Fruit fly (Drosophila melanogaster): ENCODE results near the gene Ir100a.

Gene Ir100a

dm6 chr3R:31800663-31801062 lies at the start of gene Ir100a:
Gene Ir100a, plus strand, starts transcription at chr3R:31800963.
- TF ChIP-seq tai (GFP tag; optimal IDR thresholded peaks at IDR 0.05), result no peak
- TF ChIP-seq CG32264 (GFP tag; optimal IDR thresholded peaks at IDR 0.05), result no peak
- TF ChIP-seq HLH106 (tag; optimal IDR thresholded peaks at IDR 0.05), result no peak
- no peak for TF ChIP-seq usp (GFP tag; optimal IDR thresholded peaks at IDR 0.05)
- TF ChIP-seq sage (GFP tag; optimal IDR thresholded peaks at IDR 0.05), result no peak
- TF ChIP-seq CrebA (GFP tag; optimal IDR thresholded peaks at IDR 0.05; ENCODE audit: borderline replicate concordance), result no peak
- no peak for TF ChIP-seq woc (GFP tag; optimal IDR thresholded peaks at IDR 0.05)
- no peak for TF ChIP-seq Jra (GFP tag; optimal IDR thresholded peaks at IDR 0.05)

- no peak for TF ChIP-seq GATAd (GFP tag; optimal IDR thresholded peaks at IDR 0.05)
- no peak for TF ChIP-seq N (GFP tag; optimal IDR thresholded peaks at IDR 0.05)
- no peak for TF ChIP-seq CG9705 (GFP tag; optimal IDR thresholded peaks at IDR 0.05)
- no peak for TF ChIP-seq Dfd (GFP tag; optimal IDR thresholded peaks at IDR 0.05)
- no peak for TF ChIP-seq OdsH (GFP tag; optimal IDR thresholded peaks at IDR 0.05)
- no peak for TF ChIP-seq dsf (GFP tag; optimal IDR thresholded peaks at IDR 0.05; ENCODE audit: borderline replicate concordance)
- TF ChIP-seq jim (GFP tag; optimal IDR thresholded peaks at IDR 0.05), result no peak
- TF ChIP-seq Abd-B (GFP tag; optimal IDR thresholded peaks at IDR 0.05), result no peak
- no peak for TF ChIP-seq h (GFP tag; optimal IDR thresholded peaks at IDR 0.05)
- TF ChIP-seq dmrt93B (GFP tag; optimal IDR thresholded peaks at IDR 0.05), result no peak
- no peak for TF ChIP-seq CG32264 (GFP tag; optimal IDR thresholded peaks at IDR 0.05)
- no peak for TF ChIP-seq dl (GFP tag; optimal IDR thresholded peaks at IDR 0.05; ENCODE audit: insufficient read depth in 1 of 2, partially characterized antibody in 2 of 2)
- TF ChIP-seq Hr83 (GFP tag; optimal IDR thresholded peaks at IDR 0.05; ENCODE audit: poor library complexity, severe bottlenecking), result no peak
- no peak for TF ChIP-seq Mio (GFP tag; optimal IDR thresholded peaks at IDR 0.05)
- no peak for TF ChIP-seq CrebA (GFP tag; optimal IDR thresholded peaks at IDR 0.05; ENCODE audit: borderline replicate concordance)
These were observed 46.2 kb upstream of the Ir100a start, which contains the start of gene salt for dm6 chr3R:31754605-31755004. Gene salt, minus strand, starts transcription at chr3R:31754705.

dm6 chr3R:31758587-31759167 lies 42.1 kb upstream of the Ir100a start, which contains the start of gene CG2187:
Gene CG2187, minus strand, starts transcription at chr3R:31758637.
- no peak for TF ChIP-seq jim (GFP tag; optimal IDR thresholded peaks at IDR 0.05)
- TF ChIP-seq Hr78 (GFP tag; optimal IDR thresholded peaks at IDR 0.05), result no peak
- TF ChIP-seq dl (GFP tag; optimal IDR thresholded peaks at IDR 0.05; ENCODE audit: insufficient read depth in 1 of 2, partially characterized antibody in 2 of 2), result no peak
- peak; percentile 35 for TF ChIP-seq Hr83 (GFP tag; optimal IDR thresholded peaks at IDR 0.05; ENCODE audit: poor library complexity, severe bottlenecking)
- TF ChIP-seq HLH106 (tag; optimal IDR thresholded peaks at IDR 0.05), result no peak

DNA sequence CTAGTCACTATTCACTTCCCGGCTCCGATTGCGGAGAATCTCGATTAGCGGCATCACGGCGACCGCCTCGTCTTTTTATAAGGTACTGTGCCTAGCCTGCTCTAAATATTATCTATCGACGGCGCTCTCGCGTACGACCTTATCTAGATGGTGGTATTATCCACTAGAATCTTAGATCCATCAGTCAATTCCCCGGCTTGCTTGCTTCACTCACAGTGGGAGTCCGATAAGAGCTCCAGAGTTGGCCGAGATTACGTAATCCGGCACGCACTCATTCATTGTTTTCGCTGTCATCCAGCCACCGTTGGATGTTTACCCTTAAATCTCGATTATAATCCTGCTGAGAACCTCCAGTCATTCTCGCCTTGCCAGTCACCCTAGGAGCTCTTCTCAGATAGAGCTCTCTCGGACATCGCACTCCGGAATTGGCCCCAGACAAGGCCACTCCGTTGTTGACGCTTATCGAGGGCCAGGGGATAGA lies 39.2 kb upstream of the Ir100a start, which contains the start of gene Smvt:
Smvt (minus strand) TSS at position 51 of the 481 bp plus-strand sequence.
- TF ChIP-seq ey (GFP tag; optimal IDR thresholded peaks at IDR 0.05) (no peak), Sp1 (GFP tag; optimal IDR thresholded peaks at IDR 0.05) (no peak), br (GFP tag; optimal IDR thresholded peaks at IDR 0.05) (no peak)

- TF ChIP-seq fru (GFP tag; optimal IDR thresholded peaks at IDR 0.05) (peak; percentile 4), HLH106 (tag; optimal IDR thresholded peaks at IDR 0.05) (no peak), jim (GFP tag; optimal IDR thresholded peaks at IDR 0.05) (no peak), tai (GFP tag; optimal IDR thresholded peaks at IDR 0.05) (no peak)
These were observed 38.1 kb upstream of the Ir100a start for dm6 chr3R:31762672-31763071.

DNA sequence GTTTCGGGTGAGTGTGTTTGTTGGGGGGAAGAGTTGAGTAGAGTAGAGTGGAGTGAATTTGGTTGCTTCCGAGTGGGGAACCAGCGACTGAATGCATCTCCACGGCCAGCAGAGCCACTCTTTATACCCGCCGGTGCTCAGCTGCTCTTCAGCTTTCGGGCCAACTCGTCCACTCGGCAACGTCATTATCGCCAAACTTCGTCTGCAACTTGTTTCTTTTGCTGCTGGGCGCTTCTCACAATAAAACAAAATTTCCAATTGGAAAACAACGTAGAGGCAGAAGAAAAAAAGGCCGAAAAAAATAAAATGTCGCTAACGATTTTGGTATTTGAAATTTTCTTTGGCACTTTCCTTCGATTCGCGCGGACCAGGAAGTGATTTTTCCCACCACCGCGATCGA lies 36.1 kb upstream of the Ir100a start, which contains the start of gene CG2150:
CG2150 (minus strand) TSS at position 101 of the 400 bp plus-strand sequence.
- TF ChIP-seq HLH106 (tag; optimal IDR thresholded peaks at IDR 0.05) (no peak), Myc (optimal IDR thresholded peaks at IDR 0.05) (no peak), CG32264 (GFP tag; optimal IDR thresholded peaks at IDR 0.05) (no peak), rgr (GFP tag; optimal IDR thresholded peaks at IDR 0.05) (no peak), dmrt93B (GFP tag; optimal IDR thresholded peaks at IDR 0.05) (no peak), ey (GFP tag; optimal IDR thresholded peaks at IDR 0.05) (no peak), Mio (GFP tag; optimal IDR thresholded peaks at IDR 0.05) (no peak), Sp1 (GFP tag; optimal IDR thresholded peaks at IDR 0.05) (no peak), h (GFP tag; optimal IDR thresholded peaks at IDR 0.05) (no peak), brk (GFP tag; optimal IDR thresholded peaks at IDR 0.05) (no peak), sv (GFP tag; optimal IDR thresholded peaks at IDR 0.05) (no peak), Abd-B (GFP tag; optimal IDR thresholded peaks at IDR 0.05) (no peak), Hnf4 (GFP tag; optimal IDR thresholded peaks at IDR 0.05) (no peak), lola (GFP tag; optimal IDR thresholded peaks at IDR 0.05) (no peak), OdsH (GFP tag; optimal IDR thresholded peaks at IDR 0.05) (no peak), CG9705 (GFP tag; optimal IDR thresholded peaks at IDR 0.05) (no peak), jim (GFP tag; optimal IDR thresholded peaks at IDR 0.05) (no peak)

Data from whole organism, wandering third instar larva.